Worm (Caenorhabditis elegans) whole organism, L4 larva: ENCODE results near the gene C32D5.11.

ENCODE experiments used
- F44E2.7 ChIP-seq: fragments of 200-800 bp; sonication (Bioruptor generic); IDR thresholded peaks from 2 replicates; pipeline ENCODE4 v2.1.2; 2022; ENCODE audit warnings: missing genetic modification characterization, missing compliant biosample characterization
- R02D3.7 ChIP-seq: fragments of 150-350 bp; sonication (generic microtip); optimal IDR thresholded peaks from 3 replicates; lab custom pipeline; 2014; ENCODE audit warnings: missing biosample characterization, missing genetic modification characterization
- Y75B8A.6 ChIP-seq: fragments of 200-800 bp; sonication (Bioruptor generic); IDR thresholded peaks from 2 replicates; pipeline ENCODE4 v1.3.6; 2022; ENCODE audit warnings: missing genetic modification reagents, missing genetic modification characterization, missing compliant biosample characterization
- ceh-28 ChIP-seq: fragments of 150-350 bp; optimal IDR thresholded peaks from 2 replicates; lab custom pipeline; 2014; ENCODE audit warnings: missing biosample characterization, missing genetic modification reagents, missing genetic modification characterization
- ceh-44 ChIP-seq: fragments of 200-800 bp; sonication (Bioruptor generic); IDR thresholded peaks from 2 replicates; pipeline ENCODE4 v1.3.6; 2022; ENCODE audit warnings: missing genetic modification reagents, missing genetic modification characterization, missing compliant biosample characterization
- ceh-62 ChIP-seq: sonication (generic microtip); optimal IDR thresholded peaks from 2 replicates; lab custom pipeline; 2017; ENCODE audit warnings: missing biosample characterization, missing genetic modification characterization
- daf-12 ChIP-seq: fragments of 150-350 bp; optimal IDR thresholded peaks from 2 replicates; lab custom pipeline; 2014; ENCODE audit warnings: missing biosample characterization, missing genetic modification reagents, missing genetic modification characterization
- daf-16 ChIP-seq, 3 experiments: sonication (generic microtip); optimal IDR thresholded peaks; 2 replicates each; lab custom pipeline; 2016 to 2017; ENCODE audit warnings: missing genetic modification characterization in 3 of 3, missing genetic modification reagents in 3 of 3, mild to moderate bottlenecking in 2 of 3, missing compliant biosample characterization in 2 of 3, missing biosample characterization in 1 of 3, moderate library complexity in 1 of 3
- daf-8 ChIP-seq: fragments of 200-800 bp; sonication (Bioruptor generic); IDR thresholded peaks from 2 replicates; pipeline ENCODE4 v1.3.6; 2022; ENCODE audit warnings: missing genetic modification characterization, missing compliant biosample characterization
- dmd-6 ChIP-seq: fragments of 200-800 bp; sonication (Bioruptor generic); IDR thresholded peaks from 2 replicates; pipeline ENCODE4 v1.3.6; 2022; ENCODE audit warnings: missing genetic modification reagents, missing genetic modification characterization, missing compliant biosample characterization
- dmd-8 ChIP-seq: fragments of 200-800 bp; sonication (Bioruptor generic); IDR thresholded peaks from 2 replicates; pipeline ENCODE4 v1.3.6; 2022; ENCODE audit warnings: missing genetic modification characterization, missing compliant biosample characterization
- dve-1 ChIP-seq: sonication (generic microtip); optimal IDR thresholded peaks from 2 replicates; lab custom pipeline; 2017; ENCODE audit warnings: antibody characterized with exemption, mild to moderate bottlenecking, missing genetic modification characterization, missing compliant biosample characterization; ENCODE audit not compliant: insufficient read depth
- egl-27 ChIP-seq: sonication (generic microtip); optimal IDR thresholded peaks from 3 replicates; lab custom pipeline; 2017; ENCODE audit warnings: missing biosample characterization, missing genetic modification reagents, missing genetic modification characterization
- hif-1 ChIP-seq, 2 experiments: sonication (generic microtip); optimal IDR thresholded peaks; 2 replicates each; lab custom pipeline; 2016 to 2017; ENCODE audit warnings: missing compliant biosample characterization in 2 of 2, missing genetic modification characterization in 2 of 2, missing genetic modification reagents in 2 of 2, missing genotype in 2 of 2, mild to moderate bottlenecking in 1 of 2
- hlh-11 ChIP-seq: fragments of 200-800 bp; sonication (Bioruptor generic); optimal IDR thresholded peaks from 2 replicates; lab custom pipeline; 2018; ENCODE audit warnings: mild to moderate bottlenecking, missing genetic modification characterization, missing compliant biosample characterization
- hlh-30 ChIP-seq: sonication (generic microtip); optimal IDR thresholded peaks from 2 replicates; lab custom pipeline; 2017; ENCODE audit warnings: antibody characterized with exemption, mild to moderate bottlenecking, missing genetic modification characterization, missing compliant biosample characterization; ENCODE audit not compliant: insufficient read depth
- hmg-1.1 ChIP-seq: fragments of 200-800 bp; sonication (Bioruptor generic); IDR thresholded peaks from 2 replicates; pipeline ENCODE4 v1.3.6; 2022; ENCODE audit warnings: missing genetic modification reagents, missing genetic modification characterization, missing compliant biosample characterization
- jun-1 ChIP-seq: fragments of 150-350 bp; optimal IDR thresholded peaks from 2 replicates; lab custom pipeline; 2014; ENCODE audit warnings: missing biosample characterization, missing genetic modification reagents, missing genetic modification characterization
- lin-1 ChIP-seq: fragments of 200-800 bp; sonication (Bioruptor generic); IDR thresholded peaks from 2 replicates; pipeline ENCODE4 v1.3.6; 2022; ENCODE audit warnings: missing genetic modification reagents, missing genetic modification characterization, missing compliant biosample characterization
- lin-13 ChIP-seq: fragments of 150-350 bp; optimal IDR thresholded peaks from 2 replicates; lab custom pipeline; 2014; ENCODE audit warnings: missing biosample characterization, missing genetic modification reagents, missing genetic modification characterization
- lin-15B ChIP-seq: fragments of 150-350 bp; sonication (generic microtip); optimal IDR thresholded peaks from 3 replicates; lab custom pipeline; 2014; ENCODE audit warnings: missing biosample characterization, missing genetic modification characterization
- lin-29 ChIP-seq: fragments of 200-800 bp; sonication (Bioruptor generic); IDR thresholded peaks from 2 replicates; pipeline ENCODE4 v1.3.6; 2022; ENCODE audit warnings: missing genetic modification reagents, missing genetic modification characterization, missing compliant biosample characterization
- lin-38 ChIP-seq: fragments of 200-800 bp; sonication (Bioruptor generic); IDR thresholded peaks from 2 replicates; pipeline ENCODE4 v1.3.6; 2022; ENCODE audit warnings: missing genetic modification reagents, missing genetic modification characterization, missing compliant biosample characterization
- lir-3 ChIP-seq: sonication (generic microtip); optimal IDR thresholded peaks from 2 replicates; lab custom pipeline; 2016; ENCODE audit warnings: mild to moderate bottlenecking, missing genetic modification characterization, missing compliant biosample characterization
- madf-9 ChIP-seq: fragments of 200-800 bp; sonication (Bioruptor generic); conservative IDR thresholded peaks from 2 replicates; pipeline ENCODE4 v1.3.6; 2022; ENCODE audit warnings: missing genetic modification reagents, missing genetic modification characterization, missing compliant biosample characterization
- mes-2 ChIP-seq: sonication (generic microtip); optimal IDR thresholded peaks from 2 replicates; lab custom pipeline; 2016; ENCODE audit warnings: missing genotype, mild to moderate bottlenecking, missing genetic modification characterization, missing compliant biosample characterization; ENCODE audit not compliant: poor library complexity, severe bottlenecking
- mxl-2 ChIP-seq: fragments of 200-800 bp; sonication (Bioruptor generic); conservative IDR thresholded peaks from 2 replicates; pipeline ENCODE4 v1.3.6; 2022; ENCODE audit warnings: missing genetic modification reagents, missing genetic modification characterization, missing compliant biosample characterization
- mxl-3 ChIP-seq: fragments of 200-800 bp; sonication (Bioruptor generic); optimal IDR thresholded peaks from 2 replicates; lab custom pipeline; 2018; ENCODE audit warnings: mild to moderate bottlenecking, missing genetic modification characterization, missing compliant biosample characterization
- nhr-11 ChIP-seq: fragments of 150-350 bp; optimal IDR thresholded peaks from 2 replicates; lab custom pipeline; 2014; ENCODE audit warnings: missing biosample characterization, missing genetic modification characterization
- nhr-111 ChIP-seq: fragments of 200-800 bp; sonication (Bioruptor generic); optimal IDR thresholded peaks from 2 replicates; lab custom pipeline; 2018; ENCODE audit warnings: mild to moderate bottlenecking, missing genetic modification characterization, missing compliant biosample characterization
- nhr-237 ChIP-seq: sonication (generic microtip); optimal IDR thresholded peaks from 2 replicates; lab custom pipeline; 2017; ENCODE audit warnings: missing biosample characterization, missing genetic modification characterization
- nhr-25 ChIP-seq: sonication (generic microtip); optimal IDR thresholded peaks from 2 replicates; lab custom pipeline; 2017; ENCODE audit warnings: missing genetic modification characterization, mild to moderate bottlenecking, missing compliant biosample characterization, antibody characterized with exemption, moderate library complexity, borderline replicate concordance; ENCODE audit not compliant: insufficient read depth
- nhr-42 ChIP-seq: fragments of 200-800 bp; sonication (Bioruptor generic); IDR thresholded peaks from 2 replicates; pipeline ENCODE4 v1.3.6; 2022; ENCODE audit warnings: missing genetic modification characterization, missing compliant biosample characterization
- nhr-48 ChIP-seq: sonication (generic microtip); optimal IDR thresholded peaks from 2 replicates; lab custom pipeline; 2016; ENCODE audit warnings: mild to moderate bottlenecking, missing genetic modification characterization, missing compliant biosample characterization
- nhr-76 ChIP-seq: fragments of 150-350 bp; optimal IDR thresholded peaks from 2 replicates; lab custom pipeline; 2014; ENCODE audit warnings: missing biosample characterization, missing genetic modification characterization
- pha-4 ChIP-seq, 2 experiments: fragments of 150-350 bp in 1 of 2; fragments of 200-800 bp in 1 of 2; sonication (Bioruptor generic) in 1 of 2; IDR thresholded peaks in 1 of 2; optimal IDR thresholded peaks in 1 of 2; 2 replicates each; pipeline versions ENCODE4 v1.3.6 to Lab custom; 2014 to 2022; ENCODE audit warnings: missing genetic modification characterization in 2 of 2, missing genetic modification reagents in 2 of 2, missing biosample characterization in 1 of 2, missing compliant biosample characterization in 1 of 2
- php-3 ChIP-seq: fragments of 200-800 bp; sonication (Bioruptor generic); IDR thresholded peaks from 2 replicates; pipeline ENCODE4 v1.3.6; 2022; ENCODE audit warnings: missing genetic modification reagents, missing genetic modification characterization, missing compliant biosample characterization
- rbr-2 ChIP-seq: sonication (generic microtip); optimal IDR thresholded peaks from 2 replicates; lab custom pipeline; 2016; ENCODE audit warnings: missing genotype, missing genetic modification characterization, missing compliant biosample characterization
- sdz-12 ChIP-seq: fragments of 200-800 bp; sonication (Bioruptor generic); optimal IDR thresholded peaks from 2 replicates; lab custom pipeline; 2018; ENCODE audit warnings: mild to moderate bottlenecking, missing genetic modification characterization, missing compliant biosample characterization
- skn-1 ChIP-seq: fragments of 150-350 bp; optimal IDR thresholded peaks from 2 replicates; lab custom pipeline; 2014; ENCODE audit warnings: missing biosample characterization, missing genetic modification characterization
- tag-97 ChIP-seq: fragments of 200-800 bp; sonication (Bioruptor generic); IDR thresholded peaks from 2 replicates; pipeline ENCODE4 v1.3.6; 2022; ENCODE audit warnings: missing genetic modification characterization, missing compliant biosample characterization
- unc-39 ChIP-seq: sonication (generic microtip); optimal IDR thresholded peaks from 2 replicates; lab custom pipeline; 2017; ENCODE audit warnings: missing biosample characterization, missing genetic modification characterization
- zfp-2 ChIP-seq: sonication (generic microtip); optimal IDR thresholded peaks from 2 replicates; lab custom pipeline; 2016; ENCODE audit warnings: mild to moderate bottlenecking, missing genetic modification characterization, missing compliant biosample characterization
- zfp-3 ChIP-seq: fragments of 200-800 bp; sonication (Bioruptor generic); conservative IDR thresholded peaks from 2 replicates; pipeline ENCODE4 v1.3.6; 2022; ENCODE audit warnings: missing genetic modification reagents, missing genetic modification characterization, missing compliant biosample characterization
- zip-2 ChIP-seq: fragments of 150-350 bp; optimal IDR thresholded peaks from 2 replicates; lab custom pipeline; 2014; ENCODE audit warnings: missing biosample characterization, missing genetic modification characterization
- ztf-7 ChIP-seq: fragments of 150-350 bp; optimal IDR thresholded peaks from 2 replicates; lab custom pipeline; 2014; ENCODE audit warnings: missing biosample characterization, missing genetic modification characterization

The C32D5.11 gene

ce11 chrII:6351887-6352286, 3.4 kb downstream of the C32D5.11 start, which contains the start of gene C32D5.10:
Gene C32D5.10 (minus strand): TSS chrII:6351987.
- TF ChIP-seq hlh-11 (tag; lab: Kevin White, UChicago) (no peak), nhr-42 (GFP tag; lab: Robert Waterston, UW) (no peak), dmd-6 (no peak), unc-39 (no peak)

- TF ChIP-seq lin-38 (GFP tag; lab: Robert Waterston, UW) = no peak
- no peak for TF ChIP-seq nhr-237 (tag; lab: Kevin White, UChicago)
- no peak for TF ChIP-seq tag-97 (GFP tag; lab: Robert Waterston, UW)
- TF ChIP-seq zfp-3 (GFP tag; lab: Robert Waterston, UW) = no peak
- no peak for TF ChIP-seq jun-1 (tag; lab: Kevin White, UChicago)
- no peak for TF ChIP-seq mxl-2 (GFP tag; lab: Robert Waterston, UW)
- TF ChIP-seq madf-9 (GFP tag; lab: Robert Waterston, UW) = no peak
- TF ChIP-seq nhr-76 (tag; lab: Kevin White, UChicago) = no peak
- no peak for TF ChIP-seq nhr-111 (GFP tag; lab: Kevin White, UChicago)
- TF ChIP-seq hlh-30 = no peak
- TF ChIP-seq daf-12 (tag; lab: Kevin White, UChicago) = no peak
- no peak for TF ChIP-seq rbr-2
- TF ChIP-seq hif-1 (tag; optimal IDR thresholded peaks at IDR 0.05; lab: Kevin White, UChicago) = no peak
- no peak for TF ChIP-seq nhr-42 (GFP tag; lab: Robert Waterston, UW)
- TF ChIP-seq mes-2 = no peak
- no peak for TF ChIP-seq F44E2.7
These were observed 5.3 kb downstream of the C32D5.11 start for ce11 chrII:6349968-6350367.

DNA sequence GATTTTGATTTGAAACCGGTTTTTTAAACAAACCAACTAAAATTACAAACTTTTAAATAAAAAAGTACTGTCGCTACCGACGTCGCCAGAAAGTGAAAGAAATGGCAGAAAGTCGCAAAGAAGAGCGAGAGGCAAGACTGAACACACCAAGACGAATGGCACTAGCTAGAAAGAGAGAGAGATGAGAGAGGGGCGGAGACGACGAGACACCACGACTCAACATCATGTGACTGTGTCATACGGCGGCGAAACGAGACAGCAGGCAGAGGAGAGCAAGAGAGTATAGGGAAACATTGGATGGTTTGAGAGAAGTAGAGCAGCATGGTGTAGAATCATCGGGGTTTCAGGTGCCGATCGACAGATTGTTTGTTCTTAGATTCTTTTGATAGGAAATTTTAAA, 6.9 kb downstream of the C32D5.11 start:
- TF ChIP-seq nhr-11 (tag; lab: Kevin White, UChicago) = peak; percentile 90
- TF ChIP-seq mxl-3 (GFP tag; lab: Kevin White, UChicago) = peak; percentile 97
- no peak for TF ChIP-seq dmd-8 (GFP tag; lab: Robert Waterston, UW)
- TF ChIP-seq ceh-62 (tag; lab: Kevin White, UChicago) = no peak
- TF ChIP-seq zfp-3 (GFP tag; lab: Robert Waterston, UW) = 0 out of 2 replicates have a peak, but pooled peaks have one; percentile 33
- TF ChIP-seq lin-13 (GFP tag; lab: Kevin White, UChicago) = peak; percentile 85
- peak; percentile 74 for TF ChIP-seq nhr-25 (tag; lab: Kevin White, UChicago)
- no peak for TF ChIP-seq lin-15B (tag; lab: Kevin White, UChicago)
- TF ChIP-seq ceh-28 (tag; lab: Kevin White, UChicago) = peak; percentile 20
- TF ChIP-seq daf-16 (GFP tag; optimal IDR thresholded peaks at IDR 0.05; lab: Kevin White, UChicago) = peak; percentile 39 to 42
- TF ChIP-seq daf-16 (tag; optimal IDR thresholded peaks at IDR 0.05; lab: Kevin White, UChicago) = peak; percentile 88
- TF ChIP-seq daf-8 (GFP tag; lab: Robert Waterston, UW) = no peak
- TF ChIP-seq ztf-7 (tag; lab: Kevin White, UChicago) = peak; percentile 77
- TF ChIP-seq egl-27 = no peak
- TF ChIP-seq ceh-44 = no peak
- no peak for TF ChIP-seq daf-12 (tag; lab: Kevin White, UChicago)
- TF ChIP-seq nhr-48 (tag; lab: Kevin White, UChicago) = peak; percentile 79
- TF ChIP-seq Y75B8A.6 (GFP tag; lab: Robert Waterston, UW) = no peak
- peak; percentile 92 for TF ChIP-seq hmg-1.1 (GFP tag; lab: Robert Waterston, UW)
- TF ChIP-seq R02D3.7 (tag; lab: Kevin White, UChicago) = no peak
- 0 out of 2 replicates have a peak, but pooled peaks have one; percentile 47 for TF ChIP-seq mxl-2 (GFP tag; lab: Robert Waterston, UW)
- TF ChIP-seq nhr-42 (GFP tag; lab: Robert Waterston, UW) = no peak
- TF ChIP-seq skn-1 (tag; lab: Kevin White, UChicago) = no peak
- TF ChIP-seq dve-1 (tag; lab: Kevin White, UChicago) = peak; percentile 97
- 0 out of 2 replicates have a peak, but pooled peaks have one; percentile 30 for TF ChIP-seq php-3 (GFP tag; lab: Robert Waterston, UW)
- TF ChIP-seq nhr-111 (GFP tag; lab: Kevin White, UChicago) = no peak
- TF ChIP-seq lir-3 (tag; lab: Kevin White, UChicago) = no peak
- peak; percentile 65; the same call in 1 of the 2 replicates for TF ChIP-seq lin-1
- peak; percentile 26 for TF ChIP-seq zip-2
- TF ChIP-seq lin-29 (GFP tag; lab: Robert Waterston, UW) = no peak
- TF ChIP-seq sdz-12 (GFP tag; lab: Kevin White, UChicago) = no peak
- peak; percentile 70; the same call in 1 of the 2 replicates for TF ChIP-seq pha-4 (GFP tag; IDR thresholded peaks at IDR 0.05; lab: Robert Waterston, UW)
- TF ChIP-seq pha-4 (tag; optimal IDR thresholded peaks at IDR 0.05; lab: Kevin White, UChicago) = peak; percentile 88
- no peak for TF ChIP-seq zfp-2 (tag; lab: Kevin White, UChicago)
